Fruit fly (Drosophila melanogaster) whole organism, larva: ENCODE results near the gene CG13689.

Experiments used
- noc ChIP-seq: fragments of 200-800 bp; sonication (Bioruptor generic); optimal IDR thresholded peaks from 3 replicates; lab custom pipeline; 2019; ENCODE audit warnings: missing biosample characterization, mild to moderate bottlenecking, missing genetic modification characterization, moderate library complexity

Gene CG13689

dm6 chr2L:601848-602247, 765 bp upstream of the CG13689 start:
- TF ChIP-seq noc (tag; lab: Kevin White, UChicago) = no peak

- no peak for TF ChIP-seq noc (tag; lab: Kevin White, UChicago)
Observed at dm6 chr2L:604060-604459, 1.4 kb downstream of the CG13689 start.

dm6 chr2L:606165-606564, 3.6 kb downstream of the CG13689 start:
- no peak for TF ChIP-seq noc (tag; lab: Kevin White, UChicago)

- no peak for TF ChIP-seq noc (tag; lab: Kevin White, UChicago)
Observed at dm6 chr2L:606952-607351, 4.3 kb downstream of the CG13689 start.

- no peak for TF ChIP-seq noc (tag; lab: Kevin White, UChicago)
Observed at dm6 chr2L:608143-608542, 5.5 kb downstream of the CG13689 start.

dm6 chr2L:609497-609896, 6.9 kb downstream of the CG13689 start:
- TF ChIP-seq noc (tag; lab: Kevin White, UChicago) = no peak

dm6 chr2L:612778-613177, 10.2 kb downstream of the CG13689 start:
- TF ChIP-seq noc (tag; lab: Kevin White, UChicago) = no peak

- no peak for TF ChIP-seq noc (tag; lab: Kevin White, UChicago)
Observed at dm6 chr2L:615023-615422, 12.4 kb downstream of the CG13689 start.

- no peak for TF ChIP-seq noc (tag; lab: Kevin White, UChicago)
Observed at dm6 chr2L:619739-620138, 17.1 kb downstream of the CG13689 start.

dm6 chr2L:621101-621500, 18.5 kb downstream of the CG13689 start, which contains the start of gene lectin-21Cb:
TSS of gene lectin-21Cb (minus strand) at chr2L:621201.
- TF ChIP-seq noc (tag; lab: Kevin White, UChicago) = no peak

dm6 chr2L:623210-623873, 20.7 kb downstream of the CG13689 start:
- no peak for TF ChIP-seq noc (tag; lab: Kevin White, UChicago)

dm6 chr2L:624317-624716, 21.7 kb downstream of the CG13689 start, which contains the start of gene lectin-21Ca:
TSS of gene lectin-21Ca (plus strand) at chr2L:624617.
- TF ChIP-seq noc (tag; lab: Kevin White, UChicago) = no peak

- no peak for TF ChIP-seq noc (tag; lab: Kevin White, UChicago)
Observed at dm6 chr2L:625352-625751, 22.7 kb downstream of the CG13689 start, which contains the start of gene CG2839. TSS of gene CG2839 (plus strand) at chr2L:625652.

- TF ChIP-seq noc (tag; lab: Kevin White, UChicago) = no peak
Observed at dm6 chr2L:630177-630576, 27.6 kb downstream of the CG13689 start.

dm6 chr2L:633192-633591, 30.6 kb downstream of the CG13689 start:
- TF ChIP-seq noc (tag; lab: Kevin White, UChicago) = no peak

dm6 chr2L:634208-634614, 31.6 kb downstream of the CG13689 start:
- TF ChIP-seq noc (tag; lab: Kevin White, UChicago) = no peak

- no peak for TF ChIP-seq noc (tag; lab: Kevin White, UChicago)
Observed at dm6 chr2L:636507-636906, 33.9 kb downstream of the CG13689 start.
